Worm (Caenorhabditis elegans) whole organism, young adult: Measurements from ENCODE around the gene cthd-1.

Source experiments
- B0261.1 ChIP-seq: sonication (generic microtip); optimal IDR thresholded peaks from 2 replicates; lab custom pipeline; 2016; ENCODE audit warnings: mild to moderate bottlenecking, missing genetic modification characterization, moderate library complexity, missing compliant biosample characterization
- B0336.3 ChIP-seq: fragments of 200-800 bp; sonication (Bioruptor generic); IDR thresholded peaks from 2 replicates; pipeline ENCODE4 v1.3.6; 2022; ENCODE audit warnings: missing genetic modification characterization, missing compliant biosample characterization
- F22D6.2 ChIP-seq: sonication (generic microtip); optimal IDR thresholded peaks from 2 replicates; lab custom pipeline; 2016; ENCODE audit warnings: mild to moderate bottlenecking, missing genetic modification characterization, missing compliant biosample characterization
- F23B12.7 ChIP-seq: sonication (generic microtip); optimal IDR thresholded peaks from 2 replicates; lab custom pipeline; 2017; ENCODE audit warnings: missing genetic modification characterization, mild to moderate bottlenecking, missing compliant biosample characterization, antibody characterized with exemption, moderate library complexity; ENCODE audit not compliant: insufficient read depth
- F49E8.2 ChIP-seq: sonication (generic microtip); optimal IDR thresholded peaks from 3 replicates; lab custom pipeline; 2017; ENCODE audit warnings: missing genetic modification characterization, mild to moderate bottlenecking, missing compliant biosample characterization, antibody characterized with exemption, moderate library complexity; ENCODE audit not compliant: insufficient read depth
- F57C9.4 ChIP-seq: sonication (generic microtip); optimal IDR thresholded peaks from 2 replicates; lab custom pipeline; 2017; ENCODE audit warnings: mild to moderate bottlenecking, missing genetic modification characterization, missing compliant biosample characterization
- T07F8.4 ChIP-seq: sonication (generic microtip); optimal IDR thresholded peaks from 2 replicates; lab custom pipeline; 2016; ENCODE audit warnings: mild to moderate bottlenecking, missing genetic modification characterization, moderate library complexity, missing compliant biosample characterization
- ZK185.1 ChIP-seq: sonication (generic microtip); optimal IDR thresholded peaks from 2 replicates; lab custom pipeline; 2016; ENCODE audit warnings: mild to moderate bottlenecking, missing genetic modification characterization, missing compliant biosample characterization; ENCODE audit not compliant: poor library complexity, severe bottlenecking
- akir-1 ChIP-seq: fragments of 200-800 bp; sonication (Bioruptor generic); optimal IDR thresholded peaks from 2 replicates; lab custom pipeline; 2018; ENCODE audit warnings: mild to moderate bottlenecking, missing genetic modification characterization, moderate library complexity, missing compliant biosample characterization
- atf-7 ChIP-seq: sonication (generic microtip); optimal IDR thresholded peaks from 2 replicates; lab custom pipeline; 2017; ENCODE audit warnings: mild to moderate bottlenecking, missing genetic modification characterization, missing compliant biosample characterization
- attf-3 ChIP-seq: fragments of 200-800 bp; sonication (Bioruptor generic); conservative IDR thresholded peaks from 2 replicates; pipeline ENCODE4 v1.3.6; 2022; ENCODE audit warnings: missing genetic modification reagents, missing genetic modification characterization, missing compliant biosample characterization
- bed-2 ChIP-seq: fragments of 200-800 bp; sonication (Bioruptor generic); IDR thresholded peaks from 2 replicates; pipeline ENCODE4 v1.3.6; 2022; ENCODE audit warnings: missing genetic modification reagents, missing genetic modification characterization, missing compliant biosample characterization
- cebp-2 ChIP-seq: fragments of 200-800 bp; sonication (Bioruptor generic); IDR thresholded peaks from 2 replicates; pipeline ENCODE4 v1.3.6; 2022; ENCODE audit warnings: missing genetic modification characterization, missing compliant biosample characterization
- ceh-100 ChIP-seq: fragments of 200-800 bp; sonication (Bioruptor generic); IDR thresholded peaks from 2 replicates; pipeline ENCODE4 v1.3.6; 2022; ENCODE audit warnings: missing genetic modification reagents, missing genetic modification characterization, missing compliant biosample characterization
- ceh-27 ChIP-seq: fragments of 200-800 bp; sonication (Bioruptor generic); optimal IDR thresholded peaks from 2 replicates; lab custom pipeline; 2018; ENCODE audit warnings: mild to moderate bottlenecking, missing genetic modification characterization, moderate library complexity, missing compliant biosample characterization
- ceh-91 ChIP-seq: fragments of 200-800 bp; sonication (Bioruptor generic); IDR thresholded peaks from 2 replicates; pipeline ENCODE4 v1.3.6; 2022; ENCODE audit warnings: missing genetic modification reagents, missing genetic modification characterization, missing compliant biosample characterization
- chd-7 ChIP-seq: sonication (generic microtip); optimal IDR thresholded peaks from 2 replicates; lab custom pipeline; 2016; ENCODE audit warnings: mild to moderate bottlenecking, missing genetic modification characterization, moderate library complexity, missing compliant biosample characterization
- dox-1 ChIP-seq: fragments of 200-800 bp; sonication (Bioruptor generic); IDR thresholded peaks from 2 replicates; pipeline ENCODE4 v1.3.6; 2022; ENCODE audit warnings: missing genetic modification reagents, missing genetic modification characterization, missing compliant biosample characterization
- efl-1 ChIP-seq: fragments of 150-350 bp; optimal IDR thresholded peaks from 2 replicates; lab custom pipeline; 2014; ENCODE audit warnings: missing biosample characterization, missing genetic modification reagents, missing genetic modification characterization
- ekl-4 ChIP-seq: fragments of 200-800 bp; sonication (Bioruptor generic); IDR thresholded peaks from 2 replicates; pipeline ENCODE4 v1.3.6; 2022; ENCODE audit warnings: missing genetic modification reagents, missing genetic modification characterization, missing compliant biosample characterization
- ets-4 ChIP-seq: fragments of 200-800 bp; sonication (Bioruptor generic); optimal IDR thresholded peaks from 2 replicates; lab custom pipeline; 2018; ENCODE audit warnings: mild to moderate bottlenecking, missing genetic modification characterization, missing compliant biosample characterization
- fkh-3 ChIP-seq: sonication (generic microtip); optimal IDR thresholded peaks from 2 replicates; lab custom pipeline; 2016; ENCODE audit warnings: mild to moderate bottlenecking, missing genetic modification characterization, missing compliant biosample characterization
- gei-17 ChIP-seq: fragments of 200-800 bp; sonication (Bioruptor generic); optimal IDR thresholded peaks from 2 replicates; lab custom pipeline; 2018; ENCODE audit warnings: mild to moderate bottlenecking, missing genetic modification characterization, missing compliant biosample characterization
- hlh-12 ChIP-seq: sonication (generic microtip); optimal IDR thresholded peaks from 2 replicates; lab custom pipeline; 2016; ENCODE audit warnings: missing genetic modification characterization, missing compliant biosample characterization
- lsl-1 ChIP-seq: fragments of 200-800 bp; sonication (Bioruptor generic); optimal IDR thresholded peaks from 2 replicates; lab custom pipeline; 2018; ENCODE audit warnings: mild to moderate bottlenecking, missing genetic modification characterization, moderate library complexity, missing compliant biosample characterization
- madf-3 ChIP-seq: fragments of 200-800 bp; sonication (Bioruptor generic); IDR thresholded peaks from 2 replicates; pipeline ENCODE4 v1.3.6; 2022; ENCODE audit warnings: missing genetic modification reagents, missing genetic modification characterization, missing compliant biosample characterization
- madf-8 ChIP-seq: fragments of 200-800 bp; sonication (Bioruptor generic); conservative IDR thresholded peaks from 2 replicates; pipeline ENCODE4 v1.3.6; 2022; ENCODE audit warnings: missing genetic modification reagents, missing genetic modification characterization, missing compliant biosample characterization
- mcd-1 ChIP-seq: fragments of 200-800 bp; sonication (Bioruptor generic); IDR thresholded peaks from 2 replicates; pipeline ENCODE4 v1.3.6; 2022; ENCODE audit warnings: missing genetic modification reagents, missing genetic modification characterization, missing compliant biosample characterization
- mes-4 ChIP-seq: sonication (generic microtip); optimal IDR thresholded peaks from 2 replicates; lab custom pipeline; 2016; ENCODE audit warnings: missing genotype, missing genetic modification characterization, missing compliant biosample characterization
- mxl-1 ChIP-seq: sonication (generic microtip); optimal IDR thresholded peaks from 2 replicates; lab custom pipeline; 2016; ENCODE audit warnings: missing genetic modification characterization, missing compliant biosample characterization
- nhr-80 ChIP-seq: sonication (generic microtip); optimal IDR thresholded peaks from 2 replicates; lab custom pipeline; 2016; ENCODE audit warnings: missing genetic modification characterization, missing compliant biosample characterization
- rec-8 ChIP-seq, 2 experiments: sonication (generic microtip); optimal IDR thresholded peaks; 2 replicates each; lab custom pipeline; 2016; ENCODE audit warnings: mild to moderate bottlenecking in 2 of 2, missing genetic modification characterization in 2 of 2, missing genetic modification reagents in 2 of 2, missing genotype in 2 of 2, missing biosample characterization in 1 of 2, missing compliant biosample characterization in 1 of 2, moderate library complexity in 1 of 2
- repo-1 ChIP-seq: sonication (generic microtip); optimal IDR thresholded peaks from 2 replicates; lab custom pipeline; 2017; ENCODE audit warnings: mild to moderate bottlenecking, missing genetic modification characterization, missing compliant biosample characterization
- snpc-1.3 ChIP-seq: sonication (generic microtip); optimal IDR thresholded peaks from 2 replicates; lab custom pipeline; 2017; ENCODE audit warnings: missing genetic modification characterization, mild to moderate bottlenecking, missing compliant biosample characterization, antibody characterized with exemption, moderate library complexity, missing genotype, missing genetic modification reagents; ENCODE audit not compliant: insufficient read depth
- snpc-3.4 ChIP-seq: sonication (generic microtip); optimal IDR thresholded peaks from 2 replicates; lab custom pipeline; 2017; ENCODE audit warnings: missing genetic modification characterization, mild to moderate bottlenecking, missing compliant biosample characterization, antibody characterized with exemption, moderate library complexity, missing genotype, missing genetic modification reagents
- sptf-2 ChIP-seq: fragments of 200-800 bp; sonication (Bioruptor generic); optimal IDR thresholded peaks from 2 replicates; lab custom pipeline; 2018; ENCODE audit warnings: mild to moderate bottlenecking, missing genetic modification characterization, missing compliant biosample characterization
- zfh-2 ChIP-seq: fragments of 200-800 bp; sonication (Bioruptor generic); conservative IDR thresholded peaks from 2 replicates; pipeline ENCODE4 v1.3.6; 2022; ENCODE audit warnings: missing genetic modification reagents, missing genetic modification characterization, missing compliant biosample characterization
- ztf-22 ChIP-seq: fragments of 200-800 bp; sonication (Bioruptor generic); optimal IDR thresholded peaks from 2 replicates; lab custom pipeline; 2018; ENCODE audit warnings: mild to moderate bottlenecking, missing genetic modification characterization, moderate library complexity, missing compliant biosample characterization
- ztf-25 ChIP-seq: fragments of 200-800 bp; sonication (Bioruptor generic); IDR thresholded peaks from 2 replicates; pipeline ENCODE4 v1.3.6; 2022; ENCODE audit warnings: missing genetic modification reagents, missing genetic modification characterization, missing compliant biosample characterization
- ztf-6 ChIP-seq: fragments of 200-800 bp; sonication (Bioruptor generic); IDR thresholded peaks from 2 replicates; pipeline ENCODE4 v1.3.6; 2022; ENCODE audit warnings: missing genetic modification reagents, missing genetic modification characterization, missing compliant biosample characterization

cthd-1 gene

ce11 chrV:9689364-9689763 is 11.3 kb downstream of the cthd-1 start (continued):
- TF ChIP-seq F49E8.2 (peak; percentile 45), rec-8 (tag; optimal IDR thresholded peaks at IDR 0.05; lab: Kevin White, UChicago) (no peak), ztf-6 (GFP tag; lab: Robert Waterston, UW) (no peak), akir-1 (GFP tag; lab: Kevin White, UChicago) (no peak), dox-1 (GFP tag; lab: Robert Waterston, UW) (no peak), ets-4 (GFP tag; lab: Kevin White, UChicago) (no peak), hlh-12 (no peak), attf-3 (GFP tag; lab: Robert Waterston, UW) (no peak), mxl-1 (tag; lab: Kevin White, UChicago) (no peak), nhr-80 (no peak), ekl-4 (GFP tag; lab: Robert Waterston, UW) (peak; percentile 64; the same call in 1 of the 2 replicates), B0261.1 (no peak), zfh-2 (GFP tag; lab: Robert Waterston, UW) (no peak), madf-8 (GFP tag; lab: Robert Waterston, UW) (no peak), efl-1 (GFP tag; lab: Kevin White, UChicago) (no peak), ceh-27 (no peak), gei-17 (no peak), madf-3 (no peak), atf-7 (tag; lab: Kevin White, UChicago) (no peak), ZK185.1 (tag; lab: Kevin White, UChicago) (no peak), snpc-3.4 (tag; lab: Kevin White, UChicago) (no peak), F23B12.7 (tag; lab: Kevin White, UChicago) (no peak), ztf-22 (no peak), ceh-100 (GFP tag; lab: Robert Waterston, UW) (no peak), B0336.3 (GFP tag; lab: Robert Waterston, UW) (peak; percentile 84), ceh-91 (GFP tag; lab: Robert Waterston, UW) (peak; percentile 17; the same call in 1 of the 2 replicates), mcd-1 (no peak), F57C9.4 (no peak), chd-7 (tag; lab: Kevin White, UChicago) (no peak), ztf-25 (GFP tag; lab: Robert Waterston, UW) (0 out of 2 replicates have a peak, but pooled peaks have one; percentile 37), sptf-2 (no peak), T07F8.4 (no peak), fkh-3 (tag; lab: Kevin White, UChicago) (no peak), bed-2 (GFP tag; lab: Robert Waterston, UW) (no peak), lsl-1 (GFP tag; lab: Kevin White, UChicago) (no peak), snpc-1.3 (tag; lab: Kevin White, UChicago) (no peak)
- TF ChIP-seq, all 124 proteins: peak for 19

- TF ChIP-seq F22D6.2 (tag; lab: Kevin White, UChicago) (no peak), ztf-6 (GFP tag; lab: Robert Waterston, UW) (no peak), mes-4 (no peak), fkh-3 (tag; lab: Kevin White, UChicago) (no peak), rec-8 (tag; optimal IDR thresholded peaks at IDR 0.05; lab: Kevin White, UChicago) (no peak), repo-1 (tag; lab: Kevin White, UChicago) (no peak), dox-1 (GFP tag; lab: Robert Waterston, UW) (no peak), cebp-2 (GFP tag; lab: Robert Waterston, UW) (no peak), madf-3 (no peak)
Observed at ce11 chrV:9690099-9690572, 12.1 kb downstream of the cthd-1 start, which contains the start of gene rbx-1. Gene rbx-1, minus strand, starts transcription at chrV:9690522.
